Worm (Caenorhabditis elegans): ENCODE measurements around the gene fipr-10.

ce11 chrV:9950861-9951260 lies 36.9 kb downstream of the fipr-10 start, which contains the start of gene ttr-46:
- TF ChIP-seq lin-15B (tag; optimal IDR thresholded peaks at IDR 0.05) (no peak), elt-1 (tag; optimal IDR thresholded peaks at IDR 0.05) (no peak), R02D3.7 (tag; optimal IDR thresholded peaks at IDR 0.05) (no peak), pha-4 (tag; optimal IDR thresholded peaks at IDR 0.05) (no peak), mdl-1 (tag; optimal IDR thresholded peaks at IDR 0.05) (no peak), nhr-23 (tag; optimal IDR thresholded peaks at IDR 0.05) (no peak)
